Fruit fly (Drosophila melanogaster): ENCODE results near the gene CG32983.

dm6 chr2L:8849170-8849569 lies 16.5 kb upstream of the CG32983 start:
- TF ChIP-seq h (GFP tag; optimal IDR thresholded peaks at IDR 0.05) (no peak), jim (GFP tag; optimal IDR thresholded peaks at IDR 0.05) (no peak), CG32264 (GFP tag; optimal IDR thresholded peaks at IDR 0.05) (no peak), psq (GFP tag; optimal IDR thresholded peaks at IDR 0.05) (no peak), tai (GFP tag; optimal IDR thresholded peaks at IDR 0.05) (no peak), fru (GFP tag; optimal IDR thresholded peaks at IDR 0.05) (no peak), GATAd (GFP tag; optimal IDR thresholded peaks at IDR 0.05) (no peak), usp (GFP tag; optimal IDR thresholded peaks at IDR 0.05) (no peak)

Data from whole organism, wandering third instar larva.